Worm (Caenorhabditis elegans) whole organism, young adult: ENCODE measurements around the gene srx-43.

Experiments used
- F37B4.10 ChIP-seq: fragments of 200-800 bp; sonication (Bioruptor generic); IDR thresholded peaks from 2 replicates; pipeline ENCODE4 v1.3.6; 2022; ENCODE audit warnings: missing genetic modification characterization, missing compliant biosample characterization
- F55B11.4 ChIP-seq: sonication (generic microtip); optimal IDR thresholded peaks from 2 replicates; lab custom pipeline; 2016; ENCODE audit warnings: missing compliant biosample characterization, missing genetic modification characterization, borderline replicate concordance; ENCODE audit not compliant: insufficient read depth
- cebp-1 ChIP-seq, 2 experiments: fragments of 200-800 bp in 1 of 2; sonication (Bioruptor generic) in 1 of 2; sonication (generic microtip) in 1 of 2; IDR thresholded peaks in 1 of 2; optimal IDR thresholded peaks in 1 of 2; 2 replicates each; pipeline versions ENCODE4 v1.3.6 to Lab custom; 2017 to 2022; ENCODE audit warnings: missing compliant biosample characterization in 2 of 2, missing genetic modification characterization in 2 of 2, mild to moderate bottlenecking in 1 of 2, missing genetic modification reagents in 1 of 2, moderate library complexity in 1 of 2
- efl-1 ChIP-seq: fragments of 150-350 bp; optimal IDR thresholded peaks from 2 replicates; lab custom pipeline; 2014; ENCODE audit warnings: missing biosample characterization, missing genetic modification reagents, missing genetic modification characterization
- egl-44 ChIP-seq: fragments of 200-800 bp; sonication (Bioruptor generic); IDR thresholded peaks from 2 replicates; pipeline ENCODE4 v1.3.6; 2022; ENCODE audit warnings: missing genetic modification reagents, missing genetic modification characterization, missing compliant biosample characterization
- lir-1 ChIP-seq: fragments of 200-800 bp; sonication (Bioruptor generic); conservative IDR thresholded peaks from 2 replicates; pipeline ENCODE4 v1.3.6; 2022; ENCODE audit warnings: missing genetic modification reagents, missing genetic modification characterization, missing compliant biosample characterization
- unc-130 ChIP-seq: sonication (generic microtip); optimal IDR thresholded peaks from 2 replicates; lab custom pipeline; 2016; ENCODE audit warnings: missing genetic modification reagents, missing genetic modification characterization, missing compliant biosample characterization
- zfh-2 ChIP-seq: fragments of 200-800 bp; sonication (Bioruptor generic); conservative IDR thresholded peaks from 2 replicates; pipeline ENCODE4 v1.3.6; 2022; ENCODE audit warnings: missing genetic modification reagents, missing genetic modification characterization, missing compliant biosample characterization

ce11 chrV:16068938-16069337 is 51.2 kb downstream of the srx-43 start, which contains the start of gene cyp-35D1:
- TF ChIP-seq cebp-1 (GFP tag; IDR thresholded peaks at IDR 0.05; lab: Robert Waterston, UW) (no peak), cebp-1 (tag; optimal IDR thresholded peaks at IDR 0.05; lab: Kevin White, UChicago) (no peak), F37B4.10 (GFP tag; lab: Robert Waterston, UW) (no peak), unc-130 (GFP tag; lab: Kevin White, UChicago) (no peak), zfh-2 (no peak), lir-1 (GFP tag; lab: Robert Waterston, UW) (no peak), egl-44 (GFP tag; lab: Robert Waterston, UW) (no peak), F55B11.4 (no peak), efl-1 (GFP tag; lab: Kevin White, UChicago) (no peak)
